Fruit fly (Drosophila melanogaster): ENCODE measurements around the gene CG10077.
A peak's percentile ranks its signal among the peaks of the same experiment; 100 is the strongest.

Gene CG10077

DNA sequence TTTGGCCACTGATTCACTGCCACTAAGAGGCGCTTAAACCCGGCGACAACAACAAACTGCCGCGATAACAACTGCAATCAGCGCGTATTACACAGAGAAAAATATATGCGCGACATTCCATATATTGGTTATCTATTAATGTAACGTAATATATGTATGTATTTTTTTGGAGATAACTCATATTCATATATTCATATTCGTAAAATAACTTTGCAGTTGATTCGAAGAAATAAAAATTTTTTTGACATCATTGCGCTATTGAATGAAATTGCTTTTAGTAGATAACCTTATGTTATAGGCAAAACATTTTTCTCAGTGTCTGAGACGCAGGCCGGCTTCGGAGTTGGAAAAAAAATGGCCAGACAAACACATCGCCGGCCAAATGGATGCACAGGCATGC lies 41.2 kb upstream of the CG10077 start (continued):
- TF ChIP-seq CG6689 (GFP tag; IDR thresholded peaks at IDR 0.05) (no peak), CG10979 (tag; optimal IDR thresholded peaks at IDR 0.05) (peak; percentile 4), CG12391 (tag; optimal IDR thresholded peaks at IDR 0.05) (peak; percentile 16), CG15269 (tag; optimal IDR thresholded peaks at IDR 0.05) (peak; percentile 26), CG17361 (GFP tag; IDR thresholded peaks at IDR 0.05) (peak; percentile 34; the same call in 1 of the 3 replicates), Sin3A (optimal IDR thresholded peaks at IDR 0.05) (no peak), seq (GFP tag; IDR thresholded peaks at IDR 0.05) (peak; percentile 30; the same call in 1 of the 2 replicates), esg (GFP tag; conservative IDR thresholded peaks at IDR 0.05) (0 out of 2 replicates have a peak, but pooled peaks have one; percentile 15), Ptx1 (GFP tag; IDR thresholded peaks at IDR 0.05) (0 out of 2 replicates have a peak, but pooled peaks have one; percentile 35), otp (GFP tag; IDR thresholded peaks at IDR 0.05) (0 out of 3 replicates have a peak, but pooled peaks have one; percentile 21), nmo (GFP tag; optimal IDR thresholded peaks at IDR 0.05) (peak; percentile 20), CG17359 (tag; optimal IDR thresholded peaks at IDR 0.05) (peak; percentile 32), CG6791 (GFP tag; IDR thresholded peaks at IDR 0.05; ENCODE audit: partially characterized antibody) (no peak), CG11093 (GFP tag; IDR thresholded peaks at IDR 0.05) (0 out of 3 replicates have a peak, but pooled peaks have one; percentile 35), CG7839 (tag; optimal IDR thresholded peaks at IDR 0.05) (peak; percentile 25), Sox102F (GFP tag; optimal IDR thresholded peaks at IDR 0.05) (peak; percentile 30), Drgx (GFP tag; IDR thresholded peaks at IDR 0.05) (peak; percentile 65), fd64A (GFP tag; optimal IDR thresholded peaks at IDR 0.05) (no peak), Hand (GFP tag; optimal IDR thresholded peaks at IDR 0.05) (no peak), CG18011 (GFP tag; optimal IDR thresholded peaks at IDR 0.05) (no peak), Rfx (GFP tag; IDR thresholded peaks at IDR 0.05) (0 out of 2 replicates have a peak, but pooled peaks have one; percentile 10), Oli (tag; optimal IDR thresholded peaks at IDR 0.05) (peak; percentile 34), CG10209 (GFP tag; optimal IDR thresholded peaks at IDR 0.05) (peak; percentile 7), caup (GFP tag; optimal IDR thresholded peaks at IDR 0.05; ENCODE audit: severe bottlenecking) (no peak), PHDP (tag; optimal IDR thresholded peaks at IDR 0.05) (peak; percentile 27), Hr51 (GFP tag; optimal IDR thresholded peaks at IDR 0.05) (peak in 1 of 2 experiments; percentile 51), lab (GFP tag; optimal IDR thresholded peaks at IDR 0.05) (peak; percentile 21), CG12659 (GFP tag; optimal IDR thresholded peaks at IDR 0.05) (peak; percentile 16), dmrt99B (tag; optimal IDR thresholded peaks at IDR 0.05) (peak; percentile 52), lmd (GFP tag; IDR thresholded peaks at IDR 0.05) (peak; percentile 8; the same call in 1 of the 2 replicates), Blimp-1 (GFP tag; optimal IDR thresholded peaks at IDR 0.05) (peak; percentile 3), grau (tag; optimal IDR thresholded peaks at IDR 0.05) (peak; percentile 24), CG11695 (GFP tag; IDR thresholded peaks at IDR 0.05) (peak; percentile 44; the same call in 1 of the 3 replicates), gem (tag; optimal IDR thresholded peaks at IDR 0.05) (peak; percentile 41), bcd (GFP tag; optimal IDR thresholded peaks at IDR 0.05) (peak; percentile 16), dysf (GFP tag; IDR thresholded peaks at IDR 0.05) (peak; percentile 45; the same call in 2 of the 3 replicates), Ada2b (GFP tag; IDR thresholded peaks at IDR 0.05) (0 out of 2 replicates have a peak, but pooled peaks have one; percentile 12), CG1603 (tag; optimal IDR thresholded peaks at IDR 0.05) (peak; percentile 17)

DNA sequence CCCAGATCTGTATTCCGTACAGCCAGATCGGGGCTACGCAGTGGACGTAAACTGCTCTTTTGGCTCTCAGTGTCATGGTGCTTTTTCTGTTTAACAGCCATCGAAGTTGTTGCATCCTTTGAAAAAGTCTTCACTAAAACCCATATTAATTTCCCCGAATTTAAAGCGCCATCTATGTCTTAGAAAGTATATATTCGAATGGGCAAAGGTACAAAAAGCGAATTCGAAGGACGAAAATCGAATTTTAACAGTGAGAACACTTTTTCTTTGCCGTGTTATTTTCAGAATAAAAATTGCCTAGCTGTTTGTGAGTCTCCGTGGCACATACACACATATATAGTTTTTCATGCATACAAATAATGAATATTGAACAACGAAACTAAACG lies 39.7 kb upstream of the CG10077 start:
- peak; percentile 91 for TF ChIP-seq CTCF (GFP tag; optimal IDR thresholded peaks at IDR 0.05)
- TF ChIP-seq Dip2 (GFP tag; IDR thresholded peaks at IDR 0.05): peak; percentile 81
- no peak for TF ChIP-seq NC2α (GFP tag; optimal IDR thresholded peaks at IDR 0.05)
- TF ChIP-seq emc (GFP tag; optimal IDR thresholded peaks at IDR 0.05): no peak
- peak; percentile 34 for TF ChIP-seq pita (GFP tag; optimal IDR thresholded peaks at IDR 0.05)
- TF ChIP-seq ro (GFP tag; IDR thresholded peaks at IDR 0.05): no peak
- no peak for TF ChIP-seq CG2202 (tag; optimal IDR thresholded peaks at IDR 0.05)
- no peak for TF ChIP-seq CG7987 (GFP tag; optimal IDR thresholded peaks at IDR 0.05)
- no peak for TF ChIP-seq chif (GFP tag; optimal IDR thresholded peaks at IDR 0.05)
- no peak for TF ChIP-seq danr (GFP tag; IDR thresholded peaks at IDR 0.05)
- TF ChIP-seq CG2889 (GFP tag; IDR thresholded peaks at IDR 0.05): no peak
- no peak for TF ChIP-seq Rx (GFP tag; IDR thresholded peaks at IDR 0.05)
- peak; percentile 46 for TF ChIP-seq Dp (GFP tag; optimal IDR thresholded peaks at IDR 0.05)
- TF ChIP-seq CG34224 (GFP tag; IDR thresholded peaks at IDR 0.05; ENCODE audit: partially characterized antibody): no peak

Data from whole organism, embryonic.